Worm (Caenorhabditis elegans): ENCODE measurements around the gene srw-133.

Gene srw-133

DNA sequence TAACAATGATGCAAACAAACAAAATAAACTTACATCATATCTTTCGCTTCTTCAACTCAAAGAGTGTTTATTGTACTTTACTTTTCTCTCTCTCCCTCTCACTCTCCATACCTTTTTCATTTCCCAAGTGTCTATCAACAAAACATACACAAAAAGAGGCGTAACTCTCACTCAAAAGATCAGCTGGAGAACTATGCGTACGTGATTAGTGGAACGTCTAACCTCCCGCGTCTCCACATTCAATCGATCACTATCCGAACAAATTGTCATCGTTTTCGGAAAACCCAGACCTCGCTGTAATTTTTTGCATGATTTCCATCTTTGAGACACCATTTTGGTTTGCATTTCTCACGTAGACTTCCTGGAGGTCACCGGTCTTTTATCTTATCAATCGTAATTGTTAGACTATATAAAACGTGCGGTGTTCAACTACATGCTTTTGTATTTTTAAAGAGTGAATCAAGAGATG, 17.0 kb upstream of the srw-133 start, which contains the start of gene nhr-57:
Gene nhr-57, plus strand, starts transcription at position 419 of the 469 bp plus-strand sequence.
- TF ChIP-seq saeg-2 (GFP tag; IDR thresholded peaks at IDR 0.05) = 0 out of 2 replicates have a peak, but pooled peaks have one; percentile 54
- TF ChIP-seq dmd-6 (GFP tag; IDR thresholded peaks at IDR 0.05) = peak; percentile 97
- no peak for TF ChIP-seq ama-1 (optimal IDR thresholded peaks at IDR 0.05)
- peak; percentile 78 for TF ChIP-seq gei-8 (GFP tag; optimal IDR thresholded peaks at IDR 0.05)
- peak; percentile 64; the same call in 1 of the 2 replicates for TF ChIP-seq mdt-29 (GFP tag; IDR thresholded peaks at IDR 0.05)
- 0 out of 2 replicates have a peak, but pooled peaks have one; percentile 21 for TF ChIP-seq php-3 (GFP tag; IDR thresholded peaks at IDR 0.05)
- TF ChIP-seq ceh-20 (GFP tag; IDR thresholded peaks at IDR 0.05) = peak; percentile 51; the same call in 1 of the 2 replicates
- peak; percentile 16 for TF ChIP-seq nhr-10 (tag; optimal IDR thresholded peaks at IDR 0.05)
- TF ChIP-seq hlh-11 (tag; optimal IDR thresholded peaks at IDR 0.05) = peak; percentile 93
- TF ChIP-seq nhr-25 (tag; optimal IDR thresholded peaks at IDR 0.05; ENCODE audit: borderline replicate concordance, insufficient read depth) = peak; percentile 62
- peak; percentile 98 to 100 for TF ChIP-seq hif-1 (tag; optimal IDR thresholded peaks at IDR 0.05)
- TF ChIP-seq nhr-77 (tag; optimal IDR thresholded peaks at IDR 0.05) = peak; percentile 4
- peak; percentile 63 for TF ChIP-seq mxl-3 (GFP tag; optimal IDR thresholded peaks at IDR 0.05)
- TF ChIP-seq dmd-8 (GFP tag; IDR thresholded peaks at IDR 0.05) = 0 out of 2 replicates have a peak, but pooled peaks have one; percentile 14
- no peak for TF ChIP-seq unc-130 (GFP tag; optimal IDR thresholded peaks at IDR 0.05)
- peak; percentile 4 for TF ChIP-seq dpl-1 (GFP tag; optimal IDR thresholded peaks at IDR 0.05)
- peak in 1 of 2 experiments; percentile 40 for TF ChIP-seq daf-16 (GFP tag; optimal IDR thresholded peaks at IDR 0.05)
- peak; percentile 84 for TF ChIP-seq daf-16 (tag; optimal IDR thresholded peaks at IDR 0.05)
- no peak for TF ChIP-seq sdz-12 (GFP tag; optimal IDR thresholded peaks at IDR 0.05)
- TF ChIP-seq pha-4 (GFP tag; IDR thresholded peaks at IDR 0.05) = peak; percentile 70; the same call in 1 of the 2 replicates
- TF ChIP-seq pha-4 (tag; optimal IDR thresholded peaks at IDR 0.05) = peak; percentile 71
- peak; percentile 53 for TF ChIP-seq cey-2 (tag; optimal IDR thresholded peaks at IDR 0.05; ENCODE audit: borderline replicate concordance, insufficient read depth)
- TF ChIP-seq mes-2 (tag; optimal IDR thresholded peaks at IDR 0.05; ENCODE audit: poor library complexity, severe bottlenecking) = peak; percentile 7
- no peak for TF ChIP-seq spr-1 (tag; optimal IDR thresholded peaks at IDR 0.05)
- peak; percentile 70 for TF ChIP-seq hlh-30 (tag; optimal IDR thresholded peaks at IDR 0.05; ENCODE audit: insufficient read depth)
- no peak for TF ChIP-seq lim-7 (GFP tag; IDR thresholded peaks at IDR 0.05)
- TF ChIP-seq lin-1 (GFP tag; IDR thresholded peaks at IDR 0.05) = peak; percentile 49
- TF ChIP-seq aha-1 (tag) = peak; percentile 100
- peak; percentile 31 for TF ChIP-seq nhr-11 (tag; optimal IDR thresholded peaks at IDR 0.05)
- no peak for TF ChIP-seq snpc-1.2 (GFP tag; IDR thresholded peaks at IDR 0.05)
- TF ChIP-seq mdl-1 (tag; optimal IDR thresholded peaks at IDR 0.05) = peak; percentile 24 to 77
- TF ChIP-seq nhr-48 (tag; optimal IDR thresholded peaks at IDR 0.05) = peak; percentile 91
- TF ChIP-seq F37D6.2 (tag; optimal IDR thresholded peaks at IDR 0.05) = no peak
- no peak for TF ChIP-seq nhr-41 (GFP tag; IDR thresholded peaks at IDR 0.05)
- TF ChIP-seq unc-62 (GFP tag; optimal IDR thresholded peaks at IDR 0.05 in 1 of 2) = peak in 1 of 2 experiments; percentile 84
- no peak for TF ChIP-seq unc-62 (tag; optimal IDR thresholded peaks at IDR 0.05)
- 0 out of 2 replicates have a peak, but pooled peaks have one; percentile 53 for TF ChIP-seq tra-1 (GFP tag; IDR thresholded peaks at IDR 0.05)
- peak; percentile 65 for TF ChIP-seq nhr-102 (tag; optimal IDR thresholded peaks at IDR 0.05)
- TF ChIP-seq pqm-1 (tag; optimal IDR thresholded peaks at IDR 0.05) = peak; percentile 35
- peak; percentile 11 for TF ChIP-seq ztf-7 (tag; optimal IDR thresholded peaks at IDR 0.05)
- peak; percentile 85 for TF ChIP-seq dve-1 (tag; optimal IDR thresholded peaks at IDR 0.05; ENCODE audit: insufficient read depth)
- TF ChIP-seq aly-2 (tag; optimal IDR thresholded peaks at IDR 0.05) = no peak
- peak; percentile 94 for TF ChIP-seq nhr-28 (tag; optimal IDR thresholded peaks at IDR 0.05)

Measured in whole organism, L4 larva.